Fruit fly (Drosophila melanogaster) whole organism, embryonic: Measurements from ENCODE around the gene puc.

Experiments
- ATbp ChIP-seq: fragments of 200-800 bp; sonication (Bioruptor generic); optimal IDR thresholded peaks from 2 replicates; lab custom pipeline; 2017; ENCODE audit warnings: missing biosample characterization, mild to moderate bottlenecking, missing genetic modification characterization, missing genetic modification reagents
- CG10209 ChIP-seq: fragments of 200-800 bp; sonication (Bioruptor generic); optimal IDR thresholded peaks from 3 replicates; lab custom pipeline; 2017; ENCODE audit warnings: missing biosample characterization, mild to moderate bottlenecking, missing genetic modification characterization, missing genetic modification reagents
- CG10274 ChIP-seq: fragments of 200-800 bp; sonication (Bioruptor generic); optimal IDR thresholded peaks from 3 replicates; lab custom pipeline; 2017; ENCODE audit warnings: missing biosample characterization, mild to moderate bottlenecking, missing genetic modification characterization
- CG11696 ChIP-seq: fragments of 200-800 bp; sonication (Bioruptor generic); IDR thresholded peaks from 2 replicates; pipeline ENCODE4 v1.3.6; 2022; ENCODE audit warnings: missing biosample characterization, missing genetic modification characterization
- CG13296 ChIP-seq: fragments of 200-800 bp; sonication (Bioruptor generic); optimal IDR thresholded peaks from 3 replicates; lab custom pipeline; 2018; ENCODE audit warnings: missing biosample characterization, mild to moderate bottlenecking, missing genetic modification characterization
- CG14441 ChIP-seq: fragments of 200-800 bp; sonication (Bioruptor generic); IDR thresholded peaks from 2 replicates; pipeline ENCODE4 v1.3.6; 2022; ENCODE audit warnings: missing biosample characterization, missing genetic modification characterization
- CG14667 ChIP-seq: fragments of 200-800 bp; sonication (Bioruptor generic); IDR thresholded peaks from 2 replicates; pipeline ENCODE4 v1.3.6; 2022; ENCODE audit warnings: missing biosample characterization, missing genetic modification characterization
- CG15601 ChIP-seq: fragments of 200-800 bp; sonication (Bioruptor generic); optimal IDR thresholded peaks from 3 replicates; lab custom pipeline; 2019; ENCODE audit warnings: missing biosample characterization, mild to moderate bottlenecking, missing genetic modification characterization, moderate library complexity
- CG17328 ChIP-seq: fragments of 200-800 bp; sonication (Bioruptor generic); IDR thresholded peaks from 2 replicates; pipeline ENCODE4 v1.3.6; 2022; ENCODE audit warnings: missing biosample characterization, missing genetic modification characterization
- CG17385 ChIP-seq: fragments of 200-800 bp; sonication (Bioruptor generic); optimal IDR thresholded peaks from 3 replicates; lab custom pipeline; 2018; ENCODE audit warnings: missing biosample characterization, mild to moderate bottlenecking, missing genetic modification characterization
- CG1792 ChIP-seq: fragments of 200-800 bp; sonication (Bioruptor generic); optimal IDR thresholded peaks from 2 replicates; lab custom pipeline; 2016; ENCODE audit warnings: missing biosample characterization, missing genetic modification characterization
- CG31224 ChIP-seq: fragments of 200-800 bp; sonication (Bioruptor generic); IDR thresholded peaks from 2 replicates; pipeline ENCODE4 v1.3.6; 2022; ENCODE audit warnings: missing biosample characterization, missing genetic modification characterization
- CG3726 ChIP-seq: fragments of 200-800 bp; sonication (Bioruptor generic); IDR thresholded peaks from 3 replicates; pipeline ENCODE4, ENCODE4 v1.3.6; 2022; ENCODE audit warnings: missing biosample characterization, missing genetic modification characterization
- CG43689 ChIP-seq: fragments of 200-800 bp; sonication (Bioruptor generic); IDR thresholded peaks from 2 replicates; pipeline ENCODE4 v1.3.6; 2022; ENCODE audit warnings: missing biosample characterization, missing genetic modification characterization
- CG6272 ChIP-seq: fragments of 200-800 bp; sonication (Bioruptor generic); IDR thresholded peaks from 2 replicates; pipeline ENCODE4 v1.3.6; 2022; ENCODE audit warnings: missing biosample characterization, missing genetic modification characterization
- CG6765 ChIP-seq: fragments of 200-800 bp; sonication (Bioruptor generic); optimal IDR thresholded peaks from 3 replicates; lab custom pipeline; 2017; ENCODE audit warnings: missing biosample characterization, mild to moderate bottlenecking, missing genetic modification characterization
- CG7372 ChIP-seq: fragments of 200-800 bp; sonication (Bioruptor generic); IDR thresholded peaks from 2 replicates; pipeline ENCODE4 v1.3.6; 2022; ENCODE audit warnings: missing biosample characterization, missing genetic modification characterization
- CG8089 ChIP-seq: fragments of 200-800 bp; sonication (Bioruptor generic); optimal IDR thresholded peaks from 3 replicates; lab custom pipeline; 2016; ENCODE audit warnings: missing biosample characterization, missing genetic modification characterization
- CoRest ChIP-seq: fragments of 200-800 bp; sonication (Bioruptor generic); optimal IDR thresholded peaks from 3 replicates; lab custom pipeline; 2018; ENCODE audit warnings: missing biosample characterization, mild to moderate bottlenecking, missing genetic modification characterization, moderate library complexity
- Deaf1 ChIP-seq: fragments of 200-800 bp; optimal IDR thresholded peaks from 3 replicates; lab custom pipeline; 2019; ENCODE audit warnings: missing biosample characterization, mild to moderate bottlenecking, missing genetic modification characterization, moderate library complexity
- E2f1 ChIP-seq: fragments of 200-800 bp; sonication (Bioruptor generic); IDR thresholded peaks from 2 replicates; pipeline ENCODE4 v1.3.6; 2022; ENCODE audit warnings: missing biosample characterization, missing genetic modification characterization
- Hr51 ChIP-seq, 2 experiments: fragments of 200-800 bp; sonication (Bioruptor generic); optimal IDR thresholded peaks; 2 replicates in 1 of 2; 3 replicates in 1 of 2; lab custom pipeline; 2016 to 2018; ENCODE audit warnings: missing biosample characterization in 2 of 2, missing genetic modification characterization in 2 of 2, mild to moderate bottlenecking in 1 of 2, moderate library complexity in 1 of 2
- Oli ChIP-seq: fragments of 200-800 bp; sonication (Bioruptor generic); optimal IDR thresholded peaks from 2 replicates; lab custom pipeline; 2018; ENCODE audit warnings: missing biosample characterization, mild to moderate bottlenecking, missing genetic modification characterization, moderate library complexity
- bab2 ChIP-seq: fragments of 200-800 bp; sonication (Bioruptor generic); optimal IDR thresholded peaks from 2 replicates; lab custom pipeline; 2016; ENCODE audit warnings: missing biosample characterization, missing genetic modification characterization
- caup ChIP-seq: fragments of 200-800 bp; sonication (Bioruptor generic); optimal IDR thresholded peaks from 3 replicates; lab custom pipeline; 2017; ENCODE audit warnings: missing biosample characterization, mild to moderate bottlenecking, missing genetic modification characterization, moderate library complexity; ENCODE audit not compliant: severe bottlenecking
- chinmo ChIP-seq: fragments of 200-800 bp; sonication (Bioruptor generic); IDR thresholded peaks from 4 replicates; pipeline ENCODE4 v1.3.6; 2022; ENCODE audit warnings: missing biosample characterization, missing genetic modification characterization; ENCODE audit not compliant: partially characterized antibody
- dmrt99B ChIP-seq: fragments of 200-800 bp; sonication (Bioruptor generic); optimal IDR thresholded peaks from 2 replicates; lab custom pipeline; 2018; ENCODE audit warnings: missing biosample characterization, mild to moderate bottlenecking, missing genetic modification characterization, moderate library complexity
- fd64A ChIP-seq: fragments of 200-800 bp; sonication (Bioruptor generic); optimal IDR thresholded peaks from 3 replicates; lab custom pipeline; 2018; ENCODE audit warnings: missing biosample characterization, mild to moderate bottlenecking, missing genetic modification characterization
- gfzf ChIP-seq: fragments of 200-800 bp; sonication (Bioruptor generic); optimal IDR thresholded peaks from 2 replicates; lab custom pipeline; 2016; ENCODE audit warnings: missing biosample characterization, mild to moderate bottlenecking, missing genetic modification characterization, moderate library complexity
- hth ChIP-seq: fragments of >200 bp; optimal IDR thresholded peaks from 2 replicates; lab custom pipeline; 2017; ENCODE audit warnings: inconsistent platforms
- jigr1 ChIP-seq: fragments of 200-800 bp; sonication (Bioruptor generic); IDR thresholded peaks from 3 replicates; pipeline ENCODE4 v1.3.6; 2022; ENCODE audit warnings: missing biosample characterization, missing genetic modification characterization
- kni ChIP-seq: fragments of 200-800 bp; sonication (Bioruptor generic); optimal IDR thresholded peaks from 3 replicates; lab custom pipeline; 2017; ENCODE audit warnings: mild to moderate bottlenecking, missing biosample characterization, missing genetic modification reagents, missing genetic modification characterization
- mirr ChIP-seq: fragments of 200-800 bp; sonication (Bioruptor generic); optimal IDR thresholded peaks from 3 replicates; lab custom pipeline; 2018; ENCODE audit warnings: missing biosample characterization, mild to moderate bottlenecking, missing genetic modification characterization
- nmo ChIP-seq: fragments of 200-800 bp; sonication (Bioruptor generic); optimal IDR thresholded peaks from 2 replicates; lab custom pipeline; 2018; ENCODE audit warnings: missing biosample characterization, mild to moderate bottlenecking, missing genetic modification characterization, moderate library complexity
- pb ChIP-seq: fragments of 200-800 bp; sonication (Bioruptor generic); optimal IDR thresholded peaks from 3 replicates; lab custom pipeline; 2016; ENCODE audit warnings: missing biosample characterization, missing genetic modification characterization
- pita ChIP-seq: fragments of 200-800 bp; sonication (Bioruptor generic); optimal IDR thresholded peaks from 2 replicates; lab custom pipeline; 2017; ENCODE audit warnings: missing biosample characterization, mild to moderate bottlenecking, missing genetic modification characterization
- prd ChIP-seq, 3 experiments: fragments of >200 bp in 2 of 3; fragments of 200-800 bp in 1 of 3; sonication (Bioruptor generic) in 1 of 3; optimal IDR thresholded peaks in 2 of 3; IDR thresholded peaks in 1 of 3; 2 replicates in 2 of 3; 3 replicates in 1 of 3; pipeline versions ENCODE4 v1.3.6 to Lab custom; 2017 to 2022; ENCODE audit warnings: missing biosample characterization in 1 of 3, missing genetic modification characterization in 1 of 3
- psq ChIP-seq: fragments of 200-800 bp; sonication (Bioruptor generic); optimal IDR thresholded peaks from 2 replicates; lab custom pipeline; 2017; ENCODE audit warnings: missing biosample characterization, missing genetic modification characterization
- ranshi ChIP-seq: fragments of 200-800 bp; sonication (Bioruptor generic); IDR thresholded peaks from 2 replicates; pipeline ENCODE4 v1.3.6; 2022; ENCODE audit warnings: missing biosample characterization, missing genetic modification characterization
- ro ChIP-seq: fragments of 200-800 bp; sonication (Bioruptor generic); IDR thresholded peaks from 2 replicates; pipeline ENCODE4 v1.3.6; 2022; ENCODE audit warnings: missing biosample characterization, missing genetic modification characterization
- scrt ChIP-seq: fragments of 200-800 bp; sonication (Bioruptor generic); optimal IDR thresholded peaks from 2 replicates; lab custom pipeline; 2018; ENCODE audit warnings: missing biosample characterization, mild to moderate bottlenecking, missing genetic modification characterization, moderate library complexity
- sens ChIP-seq: fragments of 200-800 bp; sonication (Bioruptor generic); peaks from one replicate; lab custom pipeline; 2016; ENCODE audit warnings: missing biosample characterization, missing genetic modification characterization
- slp2 ChIP-seq: fragments of 200-800 bp; sonication (Bioruptor generic); optimal IDR thresholded peaks from 2 replicates; lab custom pipeline; 2016; ENCODE audit warnings: missing biosample characterization, missing genetic modification characterization
- sob ChIP-seq: fragments of 200-800 bp; sonication (Bioruptor generic); IDR thresholded peaks from 2 replicates; pipeline ENCODE4 v1.3.6; 2022; ENCODE audit warnings: missing biosample characterization, missing genetic modification characterization
- stc ChIP-seq: fragments of 200-800 bp; sonication (Bioruptor generic); IDR thresholded peaks from 2 replicates; pipeline ENCODE4 v1.3.6; 2022; ENCODE audit warnings: missing biosample characterization, missing genetic modification characterization
- tin ChIP-seq: fragments of 200-800 bp; sonication (Bioruptor generic); optimal IDR thresholded peaks from 3 replicates; lab custom pipeline; 2016; ENCODE audit warnings: missing biosample characterization, missing genetic modification characterization
- zen ChIP-seq: fragments of 200-800 bp; sonication (Bioruptor generic); optimal IDR thresholded peaks from 3 replicates; lab custom pipeline; 2018; ENCODE audit warnings: missing biosample characterization, mild to moderate bottlenecking, missing genetic modification characterization, moderate library complexity

puc gene

dm6 chr3R:8105088-8105542, at the start of gene puc (continued):
- peak; percentile 68 for TF ChIP-seq caup (GFP tag; lab: Kevin White, UChicago)

- TF ChIP-seq CG6272 (GFP tag; lab: Robert Waterston, UW) (0 out of 2 replicates have a peak, but pooled peaks have one; percentile 21), CG11696 (GFP tag; lab: Robert Waterston, UW) (no peak), tin (GFP tag; lab: Kevin White, UChicago) (no peak), pita (GFP tag; lab: Kevin White, UChicago) (no peak), hth (lab: Kevin White, UChicago) (no peak), CG31224 (GFP tag; lab: Robert Waterston, UW) (no peak), scrt (peak; percentile 0), Deaf1 (tag; lab: Kevin White, UChicago) (peak; percentile 90), chinmo (GFP tag; lab: Robert Waterston, UW) (0 out of 4 replicates have a peak, but pooled peaks have one; percentile 23), slp2 (GFP tag; lab: Kevin White, UChicago) (no peak)
These were observed 46.1 kb upstream of the puc start, which contains the start of gene mAChR-B for dm6 chr3R:8058984-8059383. TSS of gene mAChR-B (plus strand) at chr3R:8059284.

dm6 chr3R:8072635-8073034, 32.5 kb upstream of the puc start:
- TF ChIP-seq CG43689 (GFP tag; lab: Robert Waterston, UW) (no peak), CG13296 (peak; percentile 20), caup (GFP tag; lab: Kevin White, UChicago) (no peak), mirr (GFP tag; lab: Kevin White, UChicago) (no peak), sob (GFP tag; lab: Robert Waterston, UW) (peak; percentile 31; the same call in 1 of the 2 replicates), sens (peak; percentile 86), CG10209 (GFP tag; lab: Kevin White, UChicago) (no peak), CG14667 (GFP tag; lab: Robert Waterston, UW) (no peak), ranshi (no peak), dmrt99B (tag; lab: Kevin White, UChicago) (peak; percentile 54), CG14441 (GFP tag; lab: Robert Waterston, UW) (0 out of 2 replicates have a peak, but pooled peaks have one; percentile 13), CG3726 (GFP tag; lab: Robert Waterston, UW) (no peak), nmo (GFP tag; lab: Kevin White, UChicago) (peak; percentile 40), pb (no peak), CG17328 (no peak), CG17385 (GFP tag; lab: Kevin White, UChicago) (no peak), stc (GFP tag; lab: Robert Waterston, UW) (peak; percentile 46; the same call in 1 of the 2 replicates), Oli (tag; lab: Kevin White, UChicago) (peak; percentile 40), kni (GFP tag; lab: Kevin White, UChicago) (no peak), gfzf (GFP tag; lab: Kevin White, UChicago) (no peak), CG15601 (no peak), psq (GFP tag; lab: Kevin White, UChicago) (no peak), CG8089 (GFP tag; lab: Kevin White, UChicago) (no peak), E2f1 (no peak), zen (tag; lab: Kevin White, UChicago) (no peak), jigr1 (GFP tag; lab: Robert Waterston, UW) (no peak), CoRest (peak; percentile 21), prd (optimal IDR thresholded peaks at IDR 0.05; lab: Kevin White, UChicago) (no peak), prd (GFP tag; IDR thresholded peaks at IDR 0.05; lab: Robert Waterston, UW) (peak; percentile 61; the same call in 2 of the 3 replicates), ATbp (GFP tag; lab: Kevin White, UChicago) (no peak), fd64A (GFP tag; lab: Kevin White, UChicago) (no peak), CG10274 (no peak), CG1792 (GFP tag; lab: Kevin White, UChicago) (no peak), CG6765 (GFP tag; lab: Kevin White, UChicago) (no peak), bab2 (GFP tag; lab: Kevin White, UChicago) (no peak), Hr51 (GFP tag; optimal IDR thresholded peaks at IDR 0.05; lab: Kevin White, UChicago) (peak in 1 of 2 experiments; percentile 47), ro (GFP tag; lab: Robert Waterston, UW) (no peak), CG7372 (GFP tag; lab: Robert Waterston, UW) (no peak)
